Worm (Caenorhabditis elegans): Measurements from ENCODE around the gene perm-1.

- TF ChIP-seq unc-39 (tag; optimal IDR thresholded peaks at IDR 0.05) (no peak), nhr-41 (GFP tag; IDR thresholded peaks at IDR 0.05) (no peak), fos-1 (tag; optimal IDR thresholded peaks at IDR 0.05) (no peak), dve-1 (tag; optimal IDR thresholded peaks at IDR 0.05; ENCODE audit: insufficient read depth) (no peak), F26F4.8 (GFP tag; conservative IDR thresholded peaks at IDR 0.05) (no peak), Y5F2A.4 (GFP tag; optimal IDR thresholded peaks at IDR 0.05) (no peak), lin-38 (GFP tag; IDR thresholded peaks at IDR 0.05) (no peak), dpl-1 (GFP tag; optimal IDR thresholded peaks at IDR 0.05) (no peak), nhr-102 (tag; optimal IDR thresholded peaks at IDR 0.05) (no peak), lin-13 (GFP tag; optimal IDR thresholded peaks at IDR 0.05) (no peak), ceh-44 (GFP tag; IDR thresholded peaks at IDR 0.05) (no peak), skn-1 (tag; optimal IDR thresholded peaks at IDR 0.05) (no peak), lin-39 (tag; optimal IDR thresholded peaks at IDR 0.05) (no peak)
Observed at ce11 chrII:7845571-7846236, 34.9 kb upstream of the perm-1 start, which contains the start of gene T09A5.4.

Data from whole organism, L4 larva.